Worm (Caenorhabditis elegans) whole organism, mixed stage, embryonic: ENCODE results near the gene pcp-1.
A peak's percentile ranks its signal among the peaks of the same experiment; 100 is the strongest.

ENCODE experiments used
- ces-1 ChIP-seq: fragments of 150-350 bp; optimal IDR thresholded peaks from 2 replicates; lab custom pipeline; 2014; ENCODE audit warnings: missing biosample characterization, missing genetic modification reagents, missing genetic modification characterization
- elt-1 ChIP-seq: sonication (generic microtip); optimal IDR thresholded peaks from 2 replicates; lab custom pipeline; 2017; ENCODE audit warnings: missing genetic modification characterization, mild to moderate bottlenecking, missing compliant biosample characterization, antibody characterized with exemption, moderate library complexity, borderline replicate concordance; ENCODE audit not compliant: insufficient read depth
- lin-13 ChIP-seq: fragments of 150-350 bp; optimal IDR thresholded peaks from 2 replicates; lab custom pipeline; 2014; ENCODE audit warnings: missing biosample characterization, missing genetic modification characterization
- snpc-4 ChIP-seq: fragments of 150-350 bp; optimal IDR thresholded peaks from 2 replicates; lab custom pipeline; 2014; ENCODE audit warnings: missing biosample characterization, missing genetic modification characterization
- unc-39 ChIP-seq: fragments of 150-350 bp; optimal IDR thresholded peaks from 2 replicates; lab custom pipeline; 2014; ENCODE audit warnings: missing biosample characterization, missing genetic modification characterization

- peak; percentile 63 for TF ChIP-seq ces-1
- TF ChIP-seq unc-39 (tag; lab: Kevin White, UChicago) = no peak
- no peak for TF ChIP-seq elt-1 (tag; lab: Kevin White, UChicago)
- TF ChIP-seq lin-13 (tag; lab: Kevin White, UChicago) = no peak
- no peak for TF ChIP-seq snpc-4 (tag; lab: Kevin White, UChicago)
Measured at ce11 chrIII:7710943-7711342, 47.8 kb upstream of the pcp-1 start.
